Worm (Caenorhabditis elegans): ENCODE data around the gene rabr-4.

ce11 chrV:16237223-16237622 is 42.5 kb downstream of the rabr-4 start, which contains the start of gene F21H7.5:
- TF ChIP-seq nhr-12 (tag; optimal IDR thresholded peaks at IDR 0.05) (no peak), unc-62 (GFP tag; optimal IDR thresholded peaks at IDR 0.05) (no peak), nhr-76 (tag; optimal IDR thresholded peaks at IDR 0.05) (no peak), ama-1 (optimal IDR thresholded peaks at IDR 0.05) (no peak), egl-27 (tag; optimal IDR thresholded peaks at IDR 0.05) (no peak), nhr-237 (tag; optimal IDR thresholded peaks at IDR 0.05) (no peak), skn-1 (tag; optimal IDR thresholded peaks at IDR 0.05) (no peak), R02D3.7 (tag; optimal IDR thresholded peaks at IDR 0.05) (no peak), lin-39 (tag; optimal IDR thresholded peaks at IDR 0.05) (no peak), ceh-82 (tag; optimal IDR thresholded peaks at IDR 0.05) (no peak), elt-1 (tag; optimal IDR thresholded peaks at IDR 0.05) (no peak)

Data from whole organism, L3 larva.